Worm (Caenorhabditis elegans) whole organism, L4/young adult: ENCODE measurements around the gene osm-12.

ENCODE experiments used
- W03F9.2 ChIP-seq: fragments of 150-350 bp; optimal IDR thresholded peaks from 2 replicates; lab custom pipeline; 2014; ENCODE audit warnings: missing biosample characterization, missing genetic modification characterization
- dao-5 ChIP-seq: sonication (generic microtip); optimal IDR thresholded peaks from 2 replicates; lab custom pipeline; 2016; ENCODE audit warnings: missing genotype, missing genetic modification characterization, moderate library complexity, missing compliant biosample characterization
- him-1 ChIP-seq: sonication (generic microtip); optimal IDR thresholded peaks from 2 replicates; lab custom pipeline; 2016; ENCODE audit warnings: missing genotype, missing genetic modification reagents, missing genetic modification characterization, missing compliant biosample characterization

DNA sequence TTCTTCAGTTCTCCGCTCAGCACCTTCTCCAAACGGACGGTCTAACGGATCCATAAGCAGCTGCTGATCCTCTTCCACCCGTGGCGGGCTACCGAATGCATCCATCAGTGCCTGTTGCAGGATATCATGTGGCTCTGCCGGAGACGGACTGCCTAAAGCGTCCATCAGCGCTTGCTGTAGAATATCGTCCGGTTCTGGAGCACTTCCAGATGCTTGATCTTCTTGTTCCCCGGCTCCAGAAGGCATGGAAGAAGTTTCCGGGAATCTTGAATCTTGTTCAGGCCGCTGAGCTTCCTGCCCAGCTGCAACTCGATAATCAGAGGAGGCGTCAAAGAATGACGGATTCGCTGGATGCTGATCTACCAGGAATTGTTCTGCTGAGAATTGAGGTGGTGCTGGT lies 2.9 kb upstream of the osm-12 start:
- TF ChIP-seq him-1 (tag; lab: Kevin White, UChicago): no peak
- no peak for TF ChIP-seq W03F9.2 (tag; lab: Kevin White, UChicago)
- no peak for TF ChIP-seq dao-5 (tag; lab: Kevin White, UChicago)
